Fruit fly (Drosophila melanogaster) whole organism, embryonic: ENCODE measurements around the gene CG31102.

Experiments
- Atf6 ChIP-seq: fragments of 200-800 bp; sonication (Bioruptor generic); IDR thresholded peaks from 2 replicates; pipeline ENCODE4 v1.3.6; 2022; ENCODE audit warnings: missing biosample characterization, missing genetic modification characterization
- Bgb ChIP-seq: fragments of 200-800 bp; sonication (Bioruptor generic); IDR thresholded peaks from 2 replicates; pipeline ENCODE4 v1.3.6; 2022; ENCODE audit warnings: missing biosample characterization, missing genetic modification characterization; ENCODE audit not compliant: partially characterized antibody
- CG10654 ChIP-seq: fragments of 200-800 bp; sonication (Bioruptor generic); optimal IDR thresholded peaks from 2 replicates; lab custom pipeline; 2016; ENCODE audit warnings: missing biosample characterization, missing genetic modification characterization
- CG11247 ChIP-seq: fragments of 200-800 bp; sonication (Bioruptor generic); IDR thresholded peaks from 2 replicates; pipeline ENCODE4 v1.3.6; 2022; ENCODE audit warnings: missing biosample characterization, missing genetic modification characterization
- CG15073 ChIP-seq: fragments of 200-800 bp; sonication (Bioruptor generic); optimal IDR thresholded peaks from 2 replicates; lab custom pipeline; 2016; ENCODE audit warnings: missing biosample characterization, missing genetic modification characterization
- CG1529 ChIP-seq: fragments of 200-800 bp; sonication (Bioruptor generic); optimal IDR thresholded peaks from 3 replicates; lab custom pipeline; 2018; ENCODE audit warnings: missing biosample characterization, missing genetic modification characterization
- CG17186 ChIP-seq: fragments of 200-800 bp; sonication (Bioruptor generic); optimal IDR thresholded peaks from 3 replicates; lab custom pipeline; 2017; ENCODE audit warnings: missing biosample characterization, missing genetic modification reagents, missing genetic modification characterization
- CG17359 ChIP-seq: fragments of 200-800 bp; sonication (Bioruptor generic); optimal IDR thresholded peaks from 3 replicates; lab custom pipeline; 2018; ENCODE audit warnings: missing biosample characterization, mild to moderate bottlenecking, missing genetic modification characterization, moderate library complexity
- CG2120 ChIP-seq: fragments of 200-800 bp; sonication (Bioruptor generic); optimal IDR thresholded peaks from 3 replicates; lab custom pipeline; 2016; ENCODE audit warnings: missing biosample characterization, missing genetic modification characterization
- CG2678 ChIP-seq: fragments of 200-800 bp; sonication (Bioruptor generic); optimal IDR thresholded peaks from 3 replicates; lab custom pipeline; 2019; ENCODE audit warnings: missing biosample characterization, mild to moderate bottlenecking, missing genetic modification characterization, moderate library complexity
- CG3065 ChIP-seq: fragments of 200-800 bp; sonication (Bioruptor generic); optimal IDR thresholded peaks from 2 replicates; lab custom pipeline; 2016; ENCODE audit warnings: missing biosample characterization, missing genetic modification characterization
- CG3281 ChIP-seq: fragments of 200-800 bp; sonication (Bioruptor generic); optimal IDR thresholded peaks from 3 replicates; lab custom pipeline; 2017; ENCODE audit warnings: missing biosample characterization, mild to moderate bottlenecking, missing genetic modification characterization
- CG4282 ChIP-seq: fragments of 200-800 bp; sonication (Bioruptor generic); optimal IDR thresholded peaks from 2 replicates; lab custom pipeline; 2016; ENCODE audit warnings: missing biosample characterization, missing genetic modification characterization
- CG4360 ChIP-seq: fragments of 200-800 bp; sonication (Bioruptor generic); IDR thresholded peaks from 2 replicates; pipeline ENCODE4 v1.3.6; 2022; ENCODE audit warnings: missing biosample characterization, missing genetic modification characterization
- CG7928 ChIP-seq: fragments of 200-800 bp; sonication (Bioruptor generic); optimal IDR thresholded peaks from 2 replicates; lab custom pipeline; 2017; ENCODE audit warnings: missing biosample characterization, mild to moderate bottlenecking, missing genetic modification characterization
- CG8359 ChIP-seq: fragments of 200-800 bp; sonication (Bioruptor generic); optimal IDR thresholded peaks from 2 replicates; lab custom pipeline; 2017; ENCODE audit warnings: missing biosample characterization, mild to moderate bottlenecking, missing genetic modification characterization, borderline replicate concordance
- CG9876 ChIP-seq: fragments of 200-800 bp; sonication (Bioruptor generic); optimal IDR thresholded peaks from 2 replicates; lab custom pipeline; 2016; ENCODE audit warnings: missing biosample characterization, missing genetic modification characterization
- Dbx ChIP-seq: fragments of 200-800 bp; sonication (Bioruptor generic); IDR thresholded peaks from 3 replicates; pipeline ENCODE4 v1.3.6; 2022; ENCODE audit warnings: missing biosample characterization, missing genetic modification characterization
- Dip3 ChIP-seq: fragments of 200-800 bp; sonication (Bioruptor generic); optimal IDR thresholded peaks from 3 replicates; lab custom pipeline; 2016; ENCODE audit warnings: missing biosample characterization, missing genetic modification characterization
- E2f2 ChIP-seq: fragments of 200-800 bp; sonication (Bioruptor generic); IDR thresholded peaks from 2 replicates; pipeline ENCODE4 v1.3.6; 2022; ENCODE audit warnings: missing biosample characterization, missing genetic modification characterization
- Fer1 ChIP-seq: fragments of 200-800 bp; sonication (Bioruptor generic); optimal IDR thresholded peaks from 2 replicates; lab custom pipeline; 2017; ENCODE audit warnings: missing biosample characterization, mild to moderate bottlenecking, missing genetic modification characterization
- Fer2 ChIP-seq: fragments of 200-800 bp; sonication (Bioruptor generic); optimal IDR thresholded peaks from 2 replicates; lab custom pipeline; 2018; ENCODE audit warnings: missing biosample characterization, mild to moderate bottlenecking, missing genetic modification characterization, moderate library complexity
- Gsc ChIP-seq: fragments of 200-800 bp; sonication (Bioruptor generic); IDR thresholded peaks from 2 replicates; pipeline ENCODE4 v1.3.6; 2022; ENCODE audit warnings: missing biosample characterization, missing genetic modification characterization
- HLH4C ChIP-seq: fragments of 200-800 bp; sonication (Bioruptor generic); IDR thresholded peaks from 3 replicates; pipeline ENCODE4 v1.3.6; 2022; ENCODE audit warnings: missing biosample characterization, missing genetic modification characterization; ENCODE audit not compliant: partially characterized antibody
- Hey ChIP-seq: fragments of 200-800 bp; sonication (Bioruptor generic); optimal IDR thresholded peaks from 3 replicates; lab custom pipeline; 2018; ENCODE audit warnings: missing biosample characterization, mild to moderate bottlenecking, missing genetic modification characterization
- Lim3 ChIP-seq: fragments of 200-800 bp; sonication (Bioruptor generic); IDR thresholded peaks from 2 replicates; pipeline ENCODE4 v1.3.6; 2022; ENCODE audit warnings: missing biosample characterization, missing genetic modification characterization
- Mes4 ChIP-seq: fragments of 200-800 bp; sonication (Bioruptor generic); optimal IDR thresholded peaks from 2 replicates; lab custom pipeline; 2016; ENCODE audit warnings: missing biosample characterization, missing genetic modification characterization
- Xrp1 ChIP-seq: fragments of 200-800 bp; sonication (Bioruptor generic); IDR thresholded peaks from 2 replicates; pipeline ENCODE4 v1.3.6; 2022; ENCODE audit warnings: missing biosample characterization, missing genetic modification characterization
- abd-A ChIP-seq: fragments of 200-800 bp; sonication (Bioruptor generic); optimal IDR thresholded peaks from 3 replicates; lab custom pipeline; 2019; ENCODE audit warnings: missing biosample characterization, mild to moderate bottlenecking, missing genetic modification characterization, moderate library complexity
- az2 ChIP-seq: fragments of 200-800 bp; sonication (Bioruptor generic); optimal IDR thresholded peaks from 3 replicates; lab custom pipeline; 2016; ENCODE audit warnings: missing biosample characterization, missing genetic modification characterization
- br ChIP-seq: fragments of >200 bp; optimal IDR thresholded peaks from 2 replicates; lab custom pipeline; 2017
- cato ChIP-seq: fragments of 200-800 bp; sonication (Bioruptor generic); optimal IDR thresholded peaks from 2 replicates; lab custom pipeline; 2016; ENCODE audit warnings: missing biosample characterization, missing genetic modification characterization, borderline replicate concordance
- chinmo ChIP-seq: fragments of 200-800 bp; sonication (Bioruptor generic); IDR thresholded peaks from 4 replicates; pipeline ENCODE4 v1.3.6; 2022; ENCODE audit warnings: missing biosample characterization, missing genetic modification characterization; ENCODE audit not compliant: partially characterized antibody
- ci ChIP-seq: fragments of 200-800 bp; sonication (Bioruptor generic); IDR thresholded peaks from 3 replicates; pipeline ENCODE4 v1.3.6; 2022; ENCODE audit warnings: missing biosample characterization, missing genetic modification characterization
- crp ChIP-seq, 2 experiments: fragments of 200-800 bp; sonication (Bioruptor generic); optimal IDR thresholded peaks; 2 replicates in 1 of 2; 3 replicates in 1 of 2; lab custom pipeline; 2017; ENCODE audit warnings: missing biosample characterization in 2 of 2, missing genetic modification characterization in 2 of 2, mild to moderate bottlenecking in 1 of 2, moderate library complexity in 1 of 2
- dmrt11E ChIP-seq: fragments of 200-800 bp; sonication (Bioruptor generic); optimal IDR thresholded peaks from 3 replicates; lab custom pipeline; 2018; ENCODE audit warnings: missing biosample characterization, mild to moderate bottlenecking, missing genetic modification characterization, moderate library complexity
- dpn ChIP-seq, 2 experiments: fragments of 200-800 bp; sonication (Bioruptor generic); optimal IDR thresholded peaks; 3 replicates each; lab custom pipeline; 2016; ENCODE audit warnings: missing biosample characterization in 2 of 2, missing genetic modification characterization in 2 of 2
- dysf ChIP-seq: fragments of 200-800 bp; sonication (Bioruptor generic); IDR thresholded peaks from 3 replicates; pipeline ENCODE4 v1.3.6; 2022; ENCODE audit warnings: missing biosample characterization, missing genetic modification characterization
- emc ChIP-seq: fragments of 200-800 bp; sonication (Bioruptor generic); optimal IDR thresholded peaks from 2 replicates; lab custom pipeline; 2016; ENCODE audit warnings: missing biosample characterization, missing genetic modification characterization
- eyg ChIP-seq: fragments of 200-800 bp; sonication (Bioruptor generic); optimal IDR thresholded peaks from 3 replicates; lab custom pipeline; 2016; ENCODE audit warnings: missing biosample characterization, missing genetic modification characterization
- ham ChIP-seq: fragments of 200-800 bp; sonication (Bioruptor generic); IDR thresholded peaks from 2 replicates; pipeline ENCODE4 v1.3.6; 2022; ENCODE audit warnings: missing biosample characterization, missing genetic modification characterization
- hth ChIP-seq: fragments of >200 bp; optimal IDR thresholded peaks from 2 replicates; lab custom pipeline; 2017; ENCODE audit warnings: inconsistent platforms
- klu ChIP-seq: fragments of 200-800 bp; sonication (Bioruptor generic); IDR thresholded peaks from 2 replicates; pipeline ENCODE4 v1.3.6; 2022; ENCODE audit warnings: missing biosample characterization, missing genetic modification characterization
- lilli ChIP-seq: fragments of 200-800 bp; sonication (Bioruptor generic); optimal IDR thresholded peaks from 3 replicates; lab custom pipeline; 2016; ENCODE audit warnings: missing biosample characterization, missing genetic modification characterization
- pita ChIP-seq: fragments of 200-800 bp; sonication (Bioruptor generic); optimal IDR thresholded peaks from 2 replicates; lab custom pipeline; 2017; ENCODE audit warnings: missing biosample characterization, mild to moderate bottlenecking, missing genetic modification characterization
- seq ChIP-seq: fragments of 200-800 bp; sonication (Bioruptor generic); IDR thresholded peaks from 2 replicates; pipeline ENCODE4 v1.3.6; 2022; ENCODE audit warnings: missing biosample characterization, missing genetic modification characterization
- so ChIP-seq: fragments of 200-800 bp; sonication (Bioruptor generic); IDR thresholded peaks from 3 replicates; pipeline ENCODE4 v1.3.6; 2022; ENCODE audit warnings: missing biosample characterization, missing genetic modification characterization
- tap ChIP-seq: fragments of 200-800 bp; optimal IDR thresholded peaks from 3 replicates; lab custom pipeline; 2019; ENCODE audit warnings: missing biosample characterization, mild to moderate bottlenecking, missing genetic modification characterization, moderate library complexity
- tna ChIP-seq: fragments of 200-800 bp; sonication (Bioruptor generic); IDR thresholded peaks from 2 replicates; pipeline ENCODE4 v1.3.6; 2022; ENCODE audit warnings: missing biosample characterization, missing genetic modification characterization; ENCODE audit not compliant: partially characterized antibody
- usp ChIP-seq: fragments of >200 bp; optimal IDR thresholded peaks from 2 replicates; lab custom pipeline; 2017; ENCODE audit warnings: missing biosample characterization, missing genetic modification characterization
- zen ChIP-seq: fragments of 200-800 bp; sonication (Bioruptor generic); optimal IDR thresholded peaks from 3 replicates; lab custom pipeline; 2018; ENCODE audit warnings: missing biosample characterization, mild to moderate bottlenecking, missing genetic modification characterization, moderate library complexity

CG31102 gene

dm6 chr3R:25247379-25247869, 48.0 kb downstream of the CG31102 start, which contains the start of the genes RpS27 and Nup37 (continued):
- no peak for TF ChIP-seq hth (lab: Kevin White, UChicago)
- peak; percentile 47 to 90 for TF ChIP-seq crp (GFP tag; optimal IDR thresholded peaks at IDR 0.05; lab: Kevin White, UChicago)
- no peak for TF ChIP-seq usp (GFP tag; lab: Kevin White, UChicago)
- peak; percentile 99 for TF ChIP-seq CG11247 (GFP tag; lab: Robert Waterston, UW)
- TF ChIP-seq Atf6 (GFP tag; lab: Robert Waterston, UW) = peak; percentile 93
- peak; percentile 62 for TF ChIP-seq Xrp1 (GFP tag; lab: Robert Waterston, UW)
- TF ChIP-seq tap (tag; lab: Kevin White, UChicago) = peak; percentile 88
- peak; percentile 98 for TF ChIP-seq Fer1 (GFP tag; lab: Kevin White, UChicago)
- peak; percentile 95 for TF ChIP-seq az2 (GFP tag; lab: Kevin White, UChicago)
- no peak for TF ChIP-seq chinmo (GFP tag; lab: Robert Waterston, UW)
- TF ChIP-seq dysf (GFP tag; lab: Robert Waterston, UW) = peak; percentile 96
- TF ChIP-seq abd-A (tag; lab: Kevin White, UChicago) = no peak
- peak; percentile 95 for TF ChIP-seq CG2120 (GFP tag; lab: Kevin White, UChicago)
- peak; percentile 68 for TF ChIP-seq CG15073 (GFP tag; lab: Kevin White, UChicago)
- peak; percentile 99 for TF ChIP-seq CG3281 (GFP tag; lab: Kevin White, UChicago)
- peak; percentile 96 for TF ChIP-seq CG17186 (GFP tag; lab: Kevin White, UChicago)
- TF ChIP-seq Lim3 (GFP tag; lab: Robert Waterston, UW) = peak; percentile 68; the same call in 1 of the 2 replicates
- TF ChIP-seq CG9876 (GFP tag; lab: Kevin White, UChicago) = peak; percentile 99
- TF ChIP-seq br (lab: Kevin White, UChicago) = no peak
- peak; percentile 96 for TF ChIP-seq CG1529 (GFP tag; lab: Kevin White, UChicago)
- peak; percentile 94 for TF ChIP-seq CG8359 (GFP tag; lab: Kevin White, UChicago)
- TF ChIP-seq Hey (tag; lab: Kevin White, UChicago) = peak; percentile 99
- peak; percentile 94 for TF ChIP-seq ham (GFP tag; lab: Robert Waterston, UW)
- peak; percentile 43; the same call in 1 of the 2 replicates for TF ChIP-seq Bgb
- no peak for TF ChIP-seq HLH4C
- TF ChIP-seq seq = peak; percentile 89
- peak; percentile 92 for TF ChIP-seq klu
- no peak for TF ChIP-seq tna (GFP tag; lab: Robert Waterston, UW)
- peak; percentile 98 for TF ChIP-seq Fer2 (tag; lab: Kevin White, UChicago)
- TF ChIP-seq dpn (GFP tag; optimal IDR thresholded peaks at IDR 0.05; lab: Kevin White, UChicago) = peak; percentile 95 to 99
- peak; percentile 67 for TF ChIP-seq CG4360
- peak; percentile 92 for TF ChIP-seq CG2678 (tag; lab: Kevin White, UChicago)
- peak; percentile 97 for TF ChIP-seq CG4282 (GFP tag; lab: Kevin White, UChicago)
- TF ChIP-seq ci = peak; percentile 99
- TF ChIP-seq E2f2 = peak; percentile 85
- peak; percentile 82 for TF ChIP-seq CG7928 (GFP tag; lab: Kevin White, UChicago)
- TF ChIP-seq so (GFP tag; lab: Robert Waterston, UW) = peak; percentile 95
- peak; percentile 97 for TF ChIP-seq CG17359 (tag; lab: Kevin White, UChicago)
- TF ChIP-seq Dip3 (GFP tag; lab: Kevin White, UChicago) = peak; percentile 98
- TF ChIP-seq CG3065 (GFP tag; lab: Kevin White, UChicago) = peak; percentile 98
- peak; percentile 99 for TF ChIP-seq CG10654 (GFP tag; lab: Kevin White, UChicago)
- peak; percentile 91 for TF ChIP-seq zen (tag; lab: Kevin White, UChicago)
- TF ChIP-seq dmrt11E (tag; lab: Kevin White, UChicago) = peak; percentile 94
- TF ChIP-seq Dbx (GFP tag; lab: Robert Waterston, UW) = peak; percentile 99
- TF ChIP-seq eyg = peak; percentile 99
- TF ChIP-seq lilli (GFP tag; lab: Kevin White, UChicago) = peak; percentile 96
- no peak for TF ChIP-seq pita (GFP tag; lab: Kevin White, UChicago)
- peak; percentile 99 for TF ChIP-seq Mes4 (GFP tag; lab: Kevin White, UChicago)
- peak; percentile 99 for TF ChIP-seq emc
- TF ChIP-seq Gsc (GFP tag; lab: Robert Waterston, UW) = peak; percentile 83; the same call in 1 of the 2 replicates
- peak; percentile 96 for TF ChIP-seq cato (GFP tag; lab: Kevin White, UChicago)
